Worm (Caenorhabditis elegans): ENCODE measurements around the gene F35G2.3.

DNA sequence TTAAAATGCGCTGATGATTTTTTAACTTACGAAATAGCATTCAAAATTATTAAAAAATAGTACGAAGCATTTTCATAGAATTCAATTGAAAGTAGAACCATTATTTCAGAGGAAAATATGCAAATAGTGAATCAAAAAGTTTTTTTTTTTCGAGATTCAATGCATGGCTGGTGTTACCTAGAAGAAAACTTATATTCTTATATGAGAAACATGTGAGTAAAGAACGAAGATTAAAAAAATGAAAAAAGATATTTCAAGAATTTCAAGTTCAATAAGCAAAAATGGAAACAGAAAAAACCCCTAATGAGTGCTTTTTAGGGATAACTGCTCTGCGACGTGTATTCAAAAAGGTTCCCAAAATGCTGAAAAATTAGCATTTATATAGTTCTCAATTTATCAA is 26.6 kb downstream of the F35G2.3 start, which contains the start of gene sre-16:
- TF ChIP-seq unc-62 (GFP tag; optimal IDR thresholded peaks at IDR 0.05): no peak
- TF ChIP-seq ham-2 (GFP tag; optimal IDR thresholded peaks at IDR 0.05): no peak
- TF ChIP-seq sptf-1 (tag; optimal IDR thresholded peaks at IDR 0.05): no peak
- TF ChIP-seq nhr-76 (tag; optimal IDR thresholded peaks at IDR 0.05): no peak
- TF ChIP-seq nhr-28 (tag; optimal IDR thresholded peaks at IDR 0.05): no peak
- no peak for TF ChIP-seq blmp-1 (tag; optimal IDR thresholded peaks at IDR 0.05)

Measured in whole organism, mixed stage, embryonic.